Fruit fly (Drosophila melanogaster): ENCODE data around the gene Setx.
A peak's percentile ranks its signal among the peaks of the same experiment; 100 is the strongest.

Setx gene

DNA sequence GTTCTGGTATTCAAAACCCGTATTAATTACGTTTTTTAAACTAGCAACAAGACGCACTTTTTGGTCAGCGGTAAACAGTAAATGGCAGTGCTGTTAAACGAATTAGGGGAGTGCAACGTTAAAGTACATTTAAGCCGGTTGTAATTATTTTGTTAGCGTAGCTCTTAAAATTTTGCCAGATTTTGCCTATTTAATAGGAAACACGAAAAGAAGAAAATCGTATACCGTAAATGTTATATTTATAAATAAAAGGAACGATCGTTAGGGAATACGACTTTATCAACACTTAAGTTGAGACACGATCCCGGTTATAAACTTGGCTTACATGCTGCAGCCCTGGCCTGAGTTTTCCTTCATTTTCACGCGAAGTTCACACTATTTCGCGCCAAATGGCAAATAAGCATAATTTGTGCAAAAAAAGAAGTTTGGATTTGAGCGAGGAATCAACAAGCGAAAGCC, at the start of gene Setx, which contains the start of gene mus301:
Gene Setx (minus strand): TSS at position 51 of the 459 bp plus-strand sequence.
Gene mus301 (plus strand): TSS at position 361 of the 459 bp plus-strand sequence.
- no peak for TF ChIP-seq sage (GFP tag; optimal IDR thresholded peaks at IDR 0.05)
- peak; percentile 39 for TF ChIP-seq Myc (optimal IDR thresholded peaks at IDR 0.05)
- peak; percentile 84 for TF ChIP-seq rgr (GFP tag; optimal IDR thresholded peaks at IDR 0.05)
- TF ChIP-seq h (GFP tag; optimal IDR thresholded peaks at IDR 0.05) = peak; percentile 87
- no peak for TF ChIP-seq jim (GFP tag; optimal IDR thresholded peaks at IDR 0.05)
- no peak for TF ChIP-seq Rel (GFP tag; optimal IDR thresholded peaks at IDR 0.05)
- no peak for TF ChIP-seq Rel (tag; optimal IDR thresholded peaks at IDR 0.05)
- TF ChIP-seq OdsH (GFP tag; optimal IDR thresholded peaks at IDR 0.05) = peak; percentile 72
- peak; percentile 76 for TF ChIP-seq CG9705 (GFP tag; optimal IDR thresholded peaks at IDR 0.05)
- TF ChIP-seq dsf (GFP tag; optimal IDR thresholded peaks at IDR 0.05; ENCODE audit: borderline replicate concordance) = peak; percentile 68
- no peak for TF ChIP-seq Abd-B (GFP tag; optimal IDR thresholded peaks at IDR 0.05)
- no peak for TF ChIP-seq pan (optimal IDR thresholded peaks at IDR 0.05)
- TF ChIP-seq CG32264 (GFP tag; optimal IDR thresholded peaks at IDR 0.05) = peak; percentile 74
- TF ChIP-seq Hr83 (GFP tag; optimal IDR thresholded peaks at IDR 0.05; ENCODE audit: poor library complexity, severe bottlenecking) = no peak
- TF ChIP-seq HLH106 (tag; optimal IDR thresholded peaks at IDR 0.05) = peak; percentile 84
- peak; percentile 17 to 89 for TF ChIP-seq foxo (GFP tag; optimal IDR thresholded peaks at IDR 0.05)
- no peak for TF ChIP-seq lola (GFP tag; optimal IDR thresholded peaks at IDR 0.05)
- TF ChIP-seq N (GFP tag; optimal IDR thresholded peaks at IDR 0.05) = no peak
- peak; percentile 77 for TF ChIP-seq ey (GFP tag; optimal IDR thresholded peaks at IDR 0.05)
- peak; percentile 89 for TF ChIP-seq sv (GFP tag; optimal IDR thresholded peaks at IDR 0.05)
- peak; percentile 82 for TF ChIP-seq br (GFP tag; optimal IDR thresholded peaks at IDR 0.05)
- TF ChIP-seq Sp1 (GFP tag; optimal IDR thresholded peaks at IDR 0.05) = peak; percentile 76
- peak; percentile 76 for TF ChIP-seq psq (GFP tag; optimal IDR thresholded peaks at IDR 0.05)
- TF ChIP-seq woc (GFP tag; optimal IDR thresholded peaks at IDR 0.05) = no peak

DNA sequence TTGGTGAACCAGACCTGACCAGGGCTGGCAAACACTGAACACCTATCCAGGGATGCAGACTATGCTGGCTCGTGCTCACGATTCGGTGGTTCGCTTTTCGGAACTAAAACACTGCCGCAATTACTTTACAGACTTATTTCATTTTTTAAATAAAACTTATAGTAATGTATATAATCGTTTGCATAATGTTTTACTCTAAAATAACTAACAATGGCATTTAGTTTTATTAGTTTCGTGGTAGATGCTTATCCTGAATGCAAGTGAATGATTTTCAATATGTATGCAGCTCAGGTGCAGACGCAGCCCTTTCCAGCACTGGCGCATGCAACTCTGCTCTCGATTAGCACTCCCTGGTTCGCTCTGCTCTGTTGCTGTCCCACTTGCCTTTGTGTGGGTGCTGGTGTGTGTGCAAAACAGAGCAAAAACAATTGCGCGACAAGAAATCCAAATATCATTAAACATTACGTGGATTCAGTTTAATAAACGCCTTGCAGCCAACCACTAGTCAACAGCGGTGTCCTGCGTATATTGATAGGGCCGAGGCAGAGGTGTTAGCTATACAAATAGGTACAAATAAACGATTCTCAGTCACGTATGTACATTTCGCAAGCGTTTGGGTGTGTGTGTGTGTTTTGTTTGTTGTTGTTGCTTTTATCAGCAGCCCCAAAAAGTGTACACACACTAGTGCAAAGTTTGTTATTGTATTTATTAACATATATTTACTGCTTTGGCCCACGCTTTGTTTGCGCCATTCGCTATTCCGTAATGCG, 49.5 kb upstream of the Setx start, which contains the start of the genes ERR and Atg18a:
Gene ERR (minus strand): TSS at position 45 of the 770 bp plus-strand sequence.
Gene Atg18a (plus strand): TSS at position 231 of the 770 bp plus-strand sequence.
- TF ChIP-seq HLH106 (tag; optimal IDR thresholded peaks at IDR 0.05) (peak; percentile 93), N (GFP tag; optimal IDR thresholded peaks at IDR 0.05) (peak; percentile 63), woc (GFP tag; optimal IDR thresholded peaks at IDR 0.05) (peak; percentile 91), Jra (GFP tag; optimal IDR thresholded peaks at IDR 0.05) (peak; percentile 88), tai (GFP tag; optimal IDR thresholded peaks at IDR 0.05) (no peak), Hr83 (GFP tag; optimal IDR thresholded peaks at IDR 0.05; ENCODE audit: poor library complexity, severe bottlenecking) (peak; percentile 88), lola (GFP tag; optimal IDR thresholded peaks at IDR 0.05) (no peak), sage (GFP tag; optimal IDR thresholded peaks at IDR 0.05) (peak; percentile 50), ey (GFP tag; optimal IDR thresholded peaks at IDR 0.05) (peak; percentile 84), CG9705 (GFP tag; optimal IDR thresholded peaks at IDR 0.05) (peak; percentile 85), dsf (GFP tag; optimal IDR thresholded peaks at IDR 0.05; ENCODE audit: borderline replicate concordance) (peak; percentile 86), Vsx2 (GFP tag; optimal IDR thresholded peaks at IDR 0.05; ENCODE audit: partially characterized antibody) (no peak), pan (optimal IDR thresholded peaks at IDR 0.05) (no peak), jim (GFP tag; optimal IDR thresholded peaks at IDR 0.05) (peak; percentile 36), sv (GFP tag; optimal IDR thresholded peaks at IDR 0.05) (peak; percentile 90), h (GFP tag; optimal IDR thresholded peaks at IDR 0.05) (peak; percentile 91), dmrt93B (GFP tag; optimal IDR thresholded peaks at IDR 0.05) (peak; percentile 91), Myc (optimal IDR thresholded peaks at IDR 0.05) (peak; percentile 49), Abd-B (GFP tag; optimal IDR thresholded peaks at IDR 0.05) (no peak), Hr78 (GFP tag; optimal IDR thresholded peaks at IDR 0.05) (no peak), dl (GFP tag; optimal IDR thresholded peaks at IDR 0.05; ENCODE audit: insufficient read depth in 1 of 2, partially characterized antibody in 2 of 2) (no peak), GATAd (GFP tag; optimal IDR thresholded peaks at IDR 0.05) (peak; percentile 74), Mio (GFP tag; optimal IDR thresholded peaks at IDR 0.05) (peak; percentile 35), OdsH (GFP tag; optimal IDR thresholded peaks at IDR 0.05) (peak; percentile 85), fru (GFP tag; optimal IDR thresholded peaks at IDR 0.05) (peak; percentile 87), Dfd (GFP tag; optimal IDR thresholded peaks at IDR 0.05) (no peak), br (GFP tag; optimal IDR thresholded peaks at IDR 0.05) (peak; percentile 80), Rel (GFP tag; optimal IDR thresholded peaks at IDR 0.05) (peak; percentile 49), Rel (tag; optimal IDR thresholded peaks at IDR 0.05) (peak; percentile 69), foxo (GFP tag; optimal IDR thresholded peaks at IDR 0.05) (peak in 1 of 2 experiments; percentile 92), brk (GFP tag; optimal IDR thresholded peaks at IDR 0.05) (no peak), usp (GFP tag; optimal IDR thresholded peaks at IDR 0.05) (no peak), CrebA (GFP tag; optimal IDR thresholded peaks at IDR 0.05; ENCODE audit: borderline replicate concordance) (no peak), psq (GFP tag; optimal IDR thresholded peaks at IDR 0.05) (peak; percentile 76), Hnf4 (GFP tag; optimal IDR thresholded peaks at IDR 0.05) (peak; percentile 90), rgr (GFP tag; optimal IDR thresholded peaks at IDR 0.05) (peak; percentile 87), Sp1 (GFP tag; optimal IDR thresholded peaks at IDR 0.05) (peak; percentile 86), Dif (GFP tag; optimal IDR thresholded peaks at IDR 0.05; ENCODE audit: partially characterized antibody) (peak; percentile 5), CG32264 (GFP tag; optimal IDR thresholded peaks at IDR 0.05) (peak; percentile 29)
